Worm (Caenorhabditis elegans): ENCODE data around the gene F54D12.1.

ce11 chrII:1403056-1403455 is 2.9 kb downstream of the F54D12.1 start, which contains the start of the genes Y51H7C.41 and cogc-4:
- TF ChIP-seq unc-62 (GFP tag; optimal IDR thresholded peaks at IDR 0.05) (no peak), ZK546.5 (tag; optimal IDR thresholded peaks at IDR 0.05) (no peak), unc-39 (tag; optimal IDR thresholded peaks at IDR 0.05) (no peak), nhr-28 (tag; optimal IDR thresholded peaks at IDR 0.05) (no peak), tbx-2 (tag; optimal IDR thresholded peaks at IDR 0.05) (no peak), pha-4 (tag; optimal IDR thresholded peaks at IDR 0.05) (no peak), nhr-76 (tag; optimal IDR thresholded peaks at IDR 0.05) (no peak), skn-1 (tag; optimal IDR thresholded peaks at IDR 0.05) (no peak), egl-27 (tag; optimal IDR thresholded peaks at IDR 0.05) (no peak), jun-1 (tag; optimal IDR thresholded peaks at IDR 0.05) (no peak), elt-2 (tag; optimal IDR thresholded peaks at IDR 0.05) (no peak), nhr-77 (tag; optimal IDR thresholded peaks at IDR 0.05) (no peak)

Data from whole organism, L3 larva.